Worm (Caenorhabditis elegans) whole organism, mixed stage, embryonic: ENCODE measurements around the gene eri-9.

Experiments used
- M03D4.4 ChIP-seq: sonication (generic microtip); optimal IDR thresholded peaks from 2 replicates; lab custom pipeline; 2017; ENCODE audit warnings: mild to moderate bottlenecking, missing genetic modification characterization, missing compliant biosample characterization
- bed-3 ChIP-seq: fragments of 200-800 bp; sonication (Bioruptor generic); optimal IDR thresholded peaks from 3 replicates; lab custom pipeline; 2018; ENCODE audit warnings: mild to moderate bottlenecking, missing genetic modification characterization, moderate library complexity, missing compliant biosample characterization
- blmp-1 ChIP-seq: fragments of 150-350 bp; optimal IDR thresholded peaks from 2 replicates; lab custom pipeline; 2014; ENCODE audit warnings: missing biosample characterization, missing genetic modification characterization
- ceh-39 ChIP-seq: fragments of 150-350 bp; optimal IDR thresholded peaks from 2 replicates; lab custom pipeline; 2014; ENCODE audit warnings: missing biosample characterization, missing genetic modification characterization
- ceh-43 ChIP-seq: fragments of 200-800 bp; sonication (Bioruptor generic); optimal IDR thresholded peaks from 2 replicates; lab custom pipeline; 2018; ENCODE audit warnings: mild to moderate bottlenecking, missing genetic modification characterization, moderate library complexity, missing compliant biosample characterization
- ceh-83 ChIP-seq: fragments of 200-800 bp; sonication (Bioruptor generic); optimal IDR thresholded peaks from 2 replicates; lab custom pipeline; 2018; ENCODE audit warnings: mild to moderate bottlenecking, missing genetic modification characterization, missing compliant biosample characterization
- ces-1 ChIP-seq: fragments of 150-350 bp; optimal IDR thresholded peaks from 2 replicates; lab custom pipeline; 2014; ENCODE audit warnings: missing biosample characterization, missing genetic modification reagents, missing genetic modification characterization
- cnd-1 ChIP-seq: fragments of 200-800 bp; sonication (Bioruptor generic); optimal IDR thresholded peaks from 2 replicates; lab custom pipeline; 2018; ENCODE audit warnings: mild to moderate bottlenecking, missing genetic modification characterization, missing compliant biosample characterization
- drap-1 ChIP-seq: fragments of 200-800 bp; sonication (Bioruptor generic); optimal IDR thresholded peaks from 3 replicates; lab custom pipeline; 2018; ENCODE audit warnings: mild to moderate bottlenecking, missing genetic modification characterization, missing compliant biosample characterization
- elt-1 ChIP-seq: sonication (generic microtip); optimal IDR thresholded peaks from 2 replicates; lab custom pipeline; 2017; ENCODE audit warnings: missing genetic modification characterization, mild to moderate bottlenecking, missing compliant biosample characterization, antibody characterized with exemption, moderate library complexity, borderline replicate concordance; ENCODE audit not compliant: insufficient read depth
- elt-3 ChIP-seq: fragments of 150-350 bp; optimal IDR thresholded peaks from 2 replicates; lab custom pipeline; 2014; ENCODE audit warnings: missing biosample characterization, missing genetic modification characterization
- flh-1 ChIP-seq: fragments of 200-800 bp; sonication (Bioruptor generic); optimal IDR thresholded peaks from 2 replicates; lab custom pipeline; 2018; ENCODE audit warnings: mild to moderate bottlenecking, missing genetic modification characterization, moderate library complexity, missing compliant biosample characterization
- ham-2 ChIP-seq: fragments of 200-800 bp; sonication (Bioruptor generic); optimal IDR thresholded peaks from 2 replicates; lab custom pipeline; 2018; ENCODE audit warnings: mild to moderate bottlenecking, missing genetic modification characterization, missing compliant biosample characterization
- hlh-1 ChIP-seq: fragments of 150-350 bp; optimal IDR thresholded peaks from 2 replicates; lab custom pipeline; 2014; ENCODE audit warnings: missing biosample characterization, missing genetic modification reagents, missing genetic modification characterization
- lsy-2 ChIP-seq: fragments of 150-350 bp; optimal IDR thresholded peaks from 2 replicates; lab custom pipeline; 2014; ENCODE audit warnings: missing biosample characterization, missing genetic modification characterization
- mab-5 ChIP-seq: fragments of 150-350 bp; optimal IDR thresholded peaks from 2 replicates; lab custom pipeline; 2014; ENCODE audit warnings: missing biosample characterization, missing genetic modification characterization
- mep-1 ChIP-seq: fragments of 150-350 bp; optimal IDR thresholded peaks from 2 replicates; lab custom pipeline; 2017; ENCODE audit warnings: missing biosample characterization, missing genetic modification reagents, missing genetic modification characterization, inconsistent platforms
- mls-2 ChIP-seq: sonication (generic microtip); optimal IDR thresholded peaks from 2 replicates; lab custom pipeline; 2016; ENCODE audit warnings: mild to moderate bottlenecking, missing genetic modification characterization, moderate library complexity, missing compliant biosample characterization
- nhr-12 ChIP-seq: fragments of 150-350 bp; optimal IDR thresholded peaks from 2 replicates; lab custom pipeline; 2014; ENCODE audit warnings: missing biosample characterization, missing genetic modification characterization
- nhr-2 ChIP-seq: fragments of 150-350 bp; optimal IDR thresholded peaks from 2 replicates; lab custom pipeline; 2014; ENCODE audit warnings: missing biosample characterization, missing genetic modification characterization
- nhr-237 ChIP-seq: fragments of 150-350 bp; optimal IDR thresholded peaks from 2 replicates; lab custom pipeline; 2014; ENCODE audit warnings: missing biosample characterization, missing genetic modification characterization
- nhr-28 ChIP-seq: fragments of 150-350 bp; optimal IDR thresholded peaks from 2 replicates; lab custom pipeline; 2014; ENCODE audit warnings: missing biosample characterization, missing genetic modification characterization
- nhr-76 ChIP-seq: sonication (generic microtip); optimal IDR thresholded peaks from 2 replicates; lab custom pipeline; 2017; ENCODE audit warnings: missing biosample characterization, missing genetic modification characterization
- pha-4 ChIP-seq: fragments of 150-350 bp; optimal IDR thresholded peaks from 2 replicates; lab custom pipeline; 2018; ENCODE audit warnings: missing biosample characterization, missing genetic modification reagents, missing genetic modification characterization
- sem-2 ChIP-seq: fragments of 200-800 bp; sonication (Bioruptor generic); optimal IDR thresholded peaks from 2 replicates; lab custom pipeline; 2018; ENCODE audit warnings: mild to moderate bottlenecking, missing genetic modification characterization, missing compliant biosample characterization
- snpc-4 ChIP-seq: fragments of 150-350 bp; optimal IDR thresholded peaks from 2 replicates; lab custom pipeline; 2014; ENCODE audit warnings: missing biosample characterization, missing genetic modification characterization
- sptf-1 ChIP-seq: sonication (generic microtip); optimal IDR thresholded peaks from 2 replicates; lab custom pipeline; 2017; ENCODE audit warnings: mild to moderate bottlenecking, missing genetic modification characterization, moderate library complexity, missing compliant biosample characterization
- tbx-8 ChIP-seq: fragments of 200-800 bp; sonication (Bioruptor generic); optimal IDR thresholded peaks from 2 replicates; lab custom pipeline; 2018; ENCODE audit warnings: mild to moderate bottlenecking, missing genetic modification characterization, moderate library complexity, missing compliant biosample characterization
- unc-120 ChIP-seq: sonication (generic microtip); optimal IDR thresholded peaks from 2 replicates; lab custom pipeline; 2017; ENCODE audit warnings: missing genetic modification characterization, missing compliant biosample characterization; ENCODE audit not compliant: poor library complexity, severe bottlenecking
- unc-39 ChIP-seq: fragments of 150-350 bp; optimal IDR thresholded peaks from 2 replicates; lab custom pipeline; 2014; ENCODE audit warnings: missing biosample characterization, missing genetic modification characterization
- zip-8 ChIP-seq: fragments of 150-350 bp; optimal IDR thresholded peaks from 2 replicates; lab custom pipeline; 2014; ENCODE audit warnings: missing biosample characterization, missing genetic modification characterization
- ztf-11 ChIP-seq: fragments of 150-350 bp; optimal IDR thresholded peaks from 2 replicates; lab custom pipeline; 2014; ENCODE audit warnings: missing biosample characterization, missing genetic modification characterization

The eri-9 gene

DNA sequence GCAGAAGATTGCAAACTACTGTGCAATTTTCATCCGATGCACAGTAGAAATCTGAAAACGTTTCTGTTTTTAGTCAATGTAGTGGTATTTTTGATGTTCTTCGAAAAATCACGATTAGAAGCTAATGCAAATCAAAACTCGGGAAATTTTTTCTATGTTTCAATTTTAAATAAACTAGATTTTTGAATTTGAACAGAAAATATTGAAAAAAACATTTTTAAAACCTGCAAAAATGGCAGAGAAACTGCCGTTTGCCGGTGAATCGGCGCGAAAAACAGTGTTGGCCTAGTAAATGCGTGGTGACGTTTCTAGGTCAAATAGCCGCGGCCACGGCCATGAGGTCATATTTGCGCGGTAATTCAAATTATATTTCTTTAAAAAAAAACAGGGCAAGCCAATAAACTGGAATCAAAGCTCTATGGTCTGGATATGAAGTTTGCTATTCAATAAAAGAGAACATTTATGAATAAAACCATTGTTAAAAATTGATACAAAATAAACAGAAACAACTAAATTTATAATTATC is 2.0 kb upstream of the eri-9 start, which contains the start of gene set-2:
TSS of gene set-2 (minus strand) at position 51 of the 526 bp plus-strand sequence.
- TF ChIP-seq lsy-2 (tag; lab: Kevin White, UChicago) (peak; percentile 15), sptf-1 (tag; lab: Kevin White, UChicago) (peak; percentile 66), pha-4 (tag; lab: Kevin White, UChicago) (peak; percentile 9), ces-1 (GFP tag; lab: Kevin White, UChicago) (peak; percentile 21), nhr-12 (tag; lab: Kevin White, UChicago) (no peak)

DNA sequence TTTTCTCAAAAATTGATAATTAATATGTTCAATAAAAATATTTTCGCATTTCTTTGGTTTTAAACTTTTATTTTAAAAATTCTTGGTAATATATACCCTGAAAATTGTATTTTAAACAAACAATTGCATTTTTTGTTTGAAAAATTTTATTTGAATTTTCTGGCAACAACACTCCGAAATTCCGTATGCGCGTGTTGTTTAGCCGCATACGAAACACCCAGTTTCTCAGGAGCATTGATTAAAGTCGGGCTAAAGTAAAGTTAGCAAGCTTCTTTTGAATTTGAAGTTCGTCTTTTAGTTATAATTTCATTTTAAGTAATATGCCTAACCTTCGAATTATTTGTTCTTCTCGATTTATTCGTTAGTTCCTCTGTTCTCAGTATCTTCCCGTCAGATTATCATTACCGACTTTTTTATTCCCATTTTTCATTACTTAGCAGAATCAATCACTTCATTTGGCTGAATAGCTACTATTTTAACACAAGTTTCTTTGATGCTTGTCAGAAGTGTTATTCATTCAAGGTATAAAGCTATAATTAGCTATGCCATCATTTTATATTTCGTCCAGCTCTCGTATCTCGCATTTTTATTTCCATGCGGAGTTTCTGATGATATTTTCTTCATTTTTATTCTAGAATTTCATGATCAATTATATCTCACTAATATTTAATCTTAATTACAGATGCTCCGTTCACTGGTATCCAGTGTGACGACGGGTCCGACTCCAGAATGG is 2.8 kb downstream of the eri-9 start, which contains the start of gene mrps-18C:
TSS of gene mrps-18C (plus strand) at position 683 of the 733 bp plus-strand sequence.
- TF ChIP-seq tbx-8 (GFP tag; lab: Kevin White, UChicago) (no peak), nhr-76 (tag; lab: Kevin White, UChicago) (no peak), ceh-39 (tag; lab: Kevin White, UChicago) (no peak), nhr-28 (tag; lab: Kevin White, UChicago) (no peak), ces-1 (GFP tag; lab: Kevin White, UChicago) (no peak), elt-3 (tag; lab: Kevin White, UChicago) (no peak), pha-4 (tag; lab: Kevin White, UChicago) (no peak), bed-3 (GFP tag; lab: Kevin White, UChicago) (no peak), ceh-83 (GFP tag; lab: Kevin White, UChicago) (no peak), ztf-11 (tag; lab: Kevin White, UChicago) (no peak)

DNA sequence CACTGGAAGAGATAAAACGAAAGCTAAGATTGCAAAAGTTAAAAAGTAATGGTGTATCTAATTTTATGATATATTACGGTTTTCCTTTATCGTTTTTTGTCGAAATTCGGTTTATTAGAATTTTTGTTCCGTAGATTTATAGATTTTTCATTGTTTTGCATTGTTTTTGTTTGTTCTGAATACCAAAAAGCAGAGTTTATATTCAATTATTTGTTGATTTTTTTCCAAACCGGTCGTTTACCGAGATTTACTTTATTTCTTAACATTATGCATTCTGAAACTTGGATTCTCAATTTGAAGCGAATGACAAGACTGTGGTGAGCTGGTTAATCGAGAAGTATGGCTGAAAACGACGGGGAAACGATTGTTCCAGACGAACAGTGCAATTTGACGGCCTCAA is 4.8 kb downstream of the eri-9 start, which contains the start of gene fsn-1:
TSS of gene fsn-1 (plus strand) at position 301 of the 400 bp plus-strand sequence.
- TF ChIP-seq hlh-1 = no peak
- TF ChIP-seq ces-1 (GFP tag; lab: Kevin White, UChicago) = no peak
- no peak for TF ChIP-seq nhr-28 (tag; lab: Kevin White, UChicago)

DNA sequence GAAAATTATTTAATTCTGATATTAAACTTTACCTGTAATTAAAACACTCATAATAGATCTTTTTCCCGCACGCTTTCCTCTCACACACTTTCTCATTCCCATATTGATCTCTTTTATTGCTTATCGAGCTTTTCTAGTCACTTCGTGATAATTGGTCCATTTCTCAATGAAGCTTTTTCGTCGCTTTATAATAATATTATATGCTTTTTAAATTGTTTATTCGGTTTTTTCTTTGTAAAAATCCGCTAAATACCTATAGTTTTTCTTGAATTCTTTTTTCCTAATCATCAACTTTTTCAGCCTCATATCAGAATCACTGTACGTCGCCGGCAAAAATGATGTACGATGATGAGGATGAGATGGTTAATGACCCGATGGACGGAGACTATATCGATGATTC is 7.0 kb downstream of the eri-9 start, which contains the start of gene rpb-2:
TSS of gene rpb-2 (plus strand) at position 301 of the 400 bp plus-strand sequence.
- no peak for TF ChIP-seq ces-1 (GFP tag; lab: Kevin White, UChicago)
- TF ChIP-seq pha-4 (tag; lab: Kevin White, UChicago) = no peak
- no peak for TF ChIP-seq nhr-2
- no peak for TF ChIP-seq nhr-28 (tag; lab: Kevin White, UChicago)
- no peak for TF ChIP-seq nhr-12 (tag; lab: Kevin White, UChicago)
- TF ChIP-seq nhr-76 (tag; lab: Kevin White, UChicago) = no peak
- no peak for TF ChIP-seq ceh-83 (GFP tag; lab: Kevin White, UChicago)
- TF ChIP-seq tbx-8 (GFP tag; lab: Kevin White, UChicago) = no peak
- no peak for TF ChIP-seq ham-2 (GFP tag; lab: Kevin White, UChicago)
- no peak for TF ChIP-seq M03D4.4
- TF ChIP-seq elt-3 (tag; lab: Kevin White, UChicago) = no peak
- no peak for TF ChIP-seq blmp-1 (tag; lab: Kevin White, UChicago)
- no peak for TF ChIP-seq sem-2 (GFP tag; lab: Kevin White, UChicago)
- TF ChIP-seq bed-3 (GFP tag; lab: Kevin White, UChicago) = no peak

DNA sequence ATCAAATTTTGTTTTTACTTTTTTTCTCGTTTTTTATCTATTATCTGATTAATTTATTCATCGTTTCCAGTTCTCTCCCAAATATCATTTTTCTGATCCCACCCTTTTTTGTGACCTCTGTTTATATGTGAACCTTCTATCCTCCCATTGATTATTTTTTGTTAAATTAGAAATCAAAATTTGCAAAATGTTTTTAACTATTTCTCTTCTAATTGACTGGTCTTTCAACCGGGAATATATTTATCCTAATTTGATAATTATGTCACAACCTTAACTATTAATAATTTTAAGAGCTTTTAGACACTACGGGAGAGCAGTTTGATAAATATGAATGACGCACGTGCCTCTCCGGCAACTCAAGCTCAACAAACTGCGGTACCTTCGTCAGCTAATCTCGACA is 12.0 kb downstream of the eri-9 start, which contains the start of gene ntl-9:
TSS of gene ntl-9 (plus strand) at position 301 of the 400 bp plus-strand sequence.
- TF ChIP-seq sptf-1 (tag; lab: Kevin White, UChicago) (no peak), mls-2 (tag; lab: Kevin White, UChicago) (no peak), lsy-2 (tag; lab: Kevin White, UChicago) (no peak), elt-3 (tag; lab: Kevin White, UChicago) (no peak), mab-5 (tag; lab: Kevin White, UChicago) (no peak), mep-1 (tag; lab: Kevin White, UChicago) (no peak), zip-8 (tag; lab: Kevin White, UChicago) (no peak), hlh-1 (no peak), nhr-76 (tag; lab: Kevin White, UChicago) (no peak), sem-2 (GFP tag; lab: Kevin White, UChicago) (no peak), ceh-83 (GFP tag; lab: Kevin White, UChicago) (no peak)

DNA sequence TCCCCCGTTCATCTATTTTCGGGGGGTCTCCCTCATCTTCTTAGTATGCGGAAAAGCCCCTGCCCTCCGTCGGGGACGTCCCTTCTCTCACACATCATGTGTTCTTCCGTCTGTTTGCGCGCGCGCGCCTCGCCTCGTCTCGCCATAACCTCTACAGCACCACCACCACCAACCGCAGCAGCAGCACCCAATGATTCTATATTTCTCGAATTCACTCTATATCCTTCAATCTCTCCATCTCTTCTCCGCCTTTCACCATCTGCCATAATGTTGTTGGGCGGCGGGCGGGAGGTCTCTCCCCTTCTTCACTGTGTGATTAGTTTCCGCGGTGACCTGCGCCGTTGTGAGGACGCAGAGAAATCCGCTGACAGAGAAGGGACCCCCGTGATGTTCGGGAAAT is 15.1 kb downstream of the eri-9 start:
- TF ChIP-seq cnd-1 = peak; percentile 91
- TF ChIP-seq nhr-237 (tag; lab: Kevin White, UChicago) = no peak
- TF ChIP-seq unc-120 (tag; lab: Kevin White, UChicago) = peak; percentile 64
- no peak for TF ChIP-seq snpc-4 (tag; lab: Kevin White, UChicago)
- TF ChIP-seq sptf-1 (tag; lab: Kevin White, UChicago) = peak; percentile 84
- no peak for TF ChIP-seq unc-39 (tag; lab: Kevin White, UChicago)
- TF ChIP-seq ceh-43 = peak; percentile 58
- TF ChIP-seq blmp-1 (tag; lab: Kevin White, UChicago) = no peak
- peak; percentile 73 for TF ChIP-seq M03D4.4
- TF ChIP-seq nhr-28 (tag; lab: Kevin White, UChicago) = no peak
- TF ChIP-seq zip-8 (tag; lab: Kevin White, UChicago) = no peak
- TF ChIP-seq flh-1 = no peak
- TF ChIP-seq elt-1 (tag; lab: Kevin White, UChicago) = no peak
- peak; percentile 57 for TF ChIP-seq drap-1
- TF ChIP-seq mls-2 (tag; lab: Kevin White, UChicago) = peak; percentile 86
- no peak for TF ChIP-seq lsy-2 (tag; lab: Kevin White, UChicago)
- no peak for TF ChIP-seq bed-3 (GFP tag; lab: Kevin White, UChicago)
- TF ChIP-seq pha-4 (tag; lab: Kevin White, UChicago) = no peak
- TF ChIP-seq hlh-1 = peak; percentile 15
- no peak for TF ChIP-seq ceh-39 (tag; lab: Kevin White, UChicago)
- peak; percentile 78 for TF ChIP-seq ceh-83 (GFP tag; lab: Kevin White, UChicago)
- TF ChIP-seq ces-1 (GFP tag; lab: Kevin White, UChicago) = peak; percentile 71
- no peak for TF ChIP-seq nhr-12 (tag; lab: Kevin White, UChicago)
- TF ChIP-seq tbx-8 (GFP tag; lab: Kevin White, UChicago) = peak; percentile 43
